Worm (Caenorhabditis elegans): Measurements from ENCODE around the gene F14H12.6.

DNA sequence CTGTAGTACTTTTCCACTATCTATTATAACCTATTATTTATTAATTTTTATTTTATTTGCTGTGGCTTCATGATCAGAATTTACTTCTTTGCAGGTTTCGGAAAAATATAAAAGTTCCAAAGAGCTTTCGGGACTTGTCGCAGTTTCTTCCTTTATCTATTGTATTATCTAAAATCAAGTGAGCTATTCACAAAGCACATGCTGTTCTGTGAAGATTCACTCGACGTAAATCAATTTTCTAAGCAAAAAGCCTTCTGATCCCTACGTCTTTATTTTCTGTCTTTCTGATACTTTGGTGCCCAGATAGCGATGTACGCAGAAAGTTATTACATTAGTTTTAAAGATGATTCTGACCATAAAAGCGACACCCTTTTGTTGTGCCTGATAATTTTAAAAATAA is 40.3 kb downstream of the F14H12.6 start:
- no peak for TF ChIP-seq hlh-8 (tag; optimal IDR thresholded peaks at IDR 0.05)
- no peak for TF ChIP-seq hlh-30 (tag; optimal IDR thresholded peaks at IDR 0.05; ENCODE audit: insufficient read depth)
- no peak for TF ChIP-seq fkh-10 (GFP tag; optimal IDR thresholded peaks at IDR 0.05)
- TF ChIP-seq K09A11.1 (tag; optimal IDR thresholded peaks at IDR 0.05; ENCODE audit: insufficient read depth), result no peak
- no peak for TF ChIP-seq F13H6.1 (tag; optimal IDR thresholded peaks at IDR 0.05)
- no peak for TF ChIP-seq C08G9.2 (tag; optimal IDR thresholded peaks at IDR 0.05)
- no peak for TF ChIP-seq unc-55 (GFP tag; optimal IDR thresholded peaks at IDR 0.05)
- TF ChIP-seq nhr-11 (tag; optimal IDR thresholded peaks at IDR 0.05), result no peak
